Fruit fly (Drosophila melanogaster) whole organism, embryonic: ENCODE results near the gene beta4GalNAcTB.

Experiments used
- Bgb ChIP-seq: fragments of 200-800 bp; sonication (Bioruptor generic); IDR thresholded peaks from 2 replicates; pipeline ENCODE4 v1.3.6; 2022; ENCODE audit warnings: missing biosample characterization, missing genetic modification characterization; ENCODE audit not compliant: partially characterized antibody
- CG10267 ChIP-seq: fragments of 200-800 bp; sonication (Bioruptor generic); optimal IDR thresholded peaks from 2 replicates; lab custom pipeline; 2018; ENCODE audit warnings: missing biosample characterization, mild to moderate bottlenecking, missing genetic modification characterization, moderate library complexity
- CG11247 ChIP-seq: fragments of 200-800 bp; sonication (Bioruptor generic); IDR thresholded peaks from 2 replicates; pipeline ENCODE4 v1.3.6; 2022; ENCODE audit warnings: missing biosample characterization, missing genetic modification characterization
- CG11456 ChIP-seq: fragments of 200-800 bp; sonication (Bioruptor generic); IDR thresholded peaks from 3 replicates; pipeline ENCODE4 v1.3.6; 2022; ENCODE audit warnings: missing biosample characterization, missing genetic modification characterization
- CG11695 ChIP-seq: fragments of 200-800 bp; sonication (Bioruptor generic); IDR thresholded peaks from 3 replicates; pipeline ENCODE4 v1.3.6; 2022; ENCODE audit warnings: missing biosample characterization, missing genetic modification characterization
- CG13287 ChIP-seq: fragments of 200-800 bp; sonication (Bioruptor generic); IDR thresholded peaks from 2 replicates; pipeline ENCODE4 v1.3.6; 2022; ENCODE audit warnings: missing biosample characterization, missing genetic modification characterization; ENCODE audit not compliant: partially characterized antibody
- CG13894 ChIP-seq: fragments of 200-800 bp; sonication (Bioruptor generic); optimal IDR thresholded peaks from 3 replicates; lab custom pipeline; 2018; ENCODE audit warnings: missing biosample characterization, mild to moderate bottlenecking, missing genetic modification characterization, moderate library complexity
- CG14710 ChIP-seq: fragments of 200-800 bp; sonication (Bioruptor generic); optimal IDR thresholded peaks from 3 replicates; lab custom pipeline; 2019; ENCODE audit warnings: missing biosample characterization, mild to moderate bottlenecking, missing genetic modification characterization, moderate library complexity
- CG14860 ChIP-seq: fragments of 200-800 bp; sonication (Bioruptor generic); IDR thresholded peaks from 3 replicates; pipeline ENCODE4 v1.3.6; 2022; ENCODE audit warnings: missing biosample characterization, missing genetic modification characterization; ENCODE audit not compliant: partially characterized antibody
- CG15269 ChIP-seq: fragments of 200-800 bp; sonication (Bioruptor generic); optimal IDR thresholded peaks from 2 replicates; lab custom pipeline; 2018; ENCODE audit warnings: missing biosample characterization, mild to moderate bottlenecking, missing genetic modification characterization, moderate library complexity
- CG17328 ChIP-seq: fragments of 200-800 bp; sonication (Bioruptor generic); IDR thresholded peaks from 2 replicates; pipeline ENCODE4 v1.3.6; 2022; ENCODE audit warnings: missing biosample characterization, missing genetic modification characterization
- CG17385 ChIP-seq: fragments of 200-800 bp; sonication (Bioruptor generic); optimal IDR thresholded peaks from 3 replicates; lab custom pipeline; 2018; ENCODE audit warnings: missing biosample characterization, mild to moderate bottlenecking, missing genetic modification characterization
- CG18262 ChIP-seq: fragments of 200-800 bp; optimal IDR thresholded peaks from 3 replicates; lab custom pipeline; 2019; ENCODE audit warnings: missing biosample characterization, mild to moderate bottlenecking, missing genetic modification characterization, moderate library complexity
- CG2120 ChIP-seq: fragments of 200-800 bp; sonication (Bioruptor generic); optimal IDR thresholded peaks from 3 replicates; lab custom pipeline; 2016; ENCODE audit warnings: missing biosample characterization, missing genetic modification characterization
- CG30431 ChIP-seq: fragments of 200-800 bp; sonication (Bioruptor generic); optimal IDR thresholded peaks from 2 replicates; lab custom pipeline; 2017; ENCODE audit warnings: missing biosample characterization, missing genetic modification characterization
- CG3163 ChIP-seq: fragments of 200-800 bp; sonication (Bioruptor generic); optimal IDR thresholded peaks from 3 replicates; lab custom pipeline; 2016; ENCODE audit warnings: missing biosample characterization, missing genetic modification characterization
- CG33213 ChIP-seq: fragments of 200-800 bp; sonication (Bioruptor generic); optimal IDR thresholded peaks from 3 replicates; lab custom pipeline; 2016; ENCODE audit warnings: missing biosample characterization, missing genetic modification characterization
- CG7271 ChIP-seq: fragments of 200-800 bp; sonication (Bioruptor generic); optimal IDR thresholded peaks from 2 replicates; lab custom pipeline; 2018; ENCODE audit warnings: missing biosample characterization, mild to moderate bottlenecking, missing genetic modification characterization, moderate library complexity
- Drgx ChIP-seq: fragments of 200-800 bp; sonication (Bioruptor generic); IDR thresholded peaks from 2 replicates; pipeline ENCODE4 v1.3.6; 2022; ENCODE audit warnings: missing biosample characterization, missing genetic modification characterization
- Ets97D ChIP-seq: fragments of 200-800 bp; sonication (Bioruptor generic); optimal IDR thresholded peaks from 3 replicates; lab custom pipeline; 2016; ENCODE audit warnings: missing biosample characterization, missing genetic modification characterization
- Hmr ChIP-seq: fragments of 200-800 bp; sonication (Bioruptor generic); optimal IDR thresholded peaks from 3 replicates; lab custom pipeline; 2017; ENCODE audit warnings: mild to moderate bottlenecking, missing biosample characterization, missing genetic modification reagents, missing genetic modification characterization
- Hr3 ChIP-seq: fragments of 200-800 bp; sonication (Bioruptor generic); optimal IDR thresholded peaks from 3 replicates; lab custom pipeline; 2016; ENCODE audit warnings: missing biosample characterization, missing genetic modification characterization
- Med ChIP-seq: fragments of 200-800 bp; sonication (Bioruptor generic); peaks from one replicate; lab custom pipeline; 2016; ENCODE audit warnings: missing biosample characterization, missing genetic modification characterization, mild to moderate bottlenecking, inconsistent platforms, moderate library complexity
- Meics ChIP-seq: fragments of 200-800 bp; sonication (Bioruptor generic); optimal IDR thresholded peaks from 2 replicates; lab custom pipeline; 2017; ENCODE audit warnings: missing biosample characterization, mild to moderate bottlenecking, missing genetic modification characterization
- Taf1 ChIP-seq: fragments of 200-800 bp; sonication (Bioruptor generic); IDR thresholded peaks from 2 replicates; pipeline ENCODE4 v1.3.6; 2022; ENCODE audit warnings: missing biosample characterization, missing genetic modification characterization
- Xbp1 ChIP-seq: fragments of 200-800 bp; sonication (Bioruptor generic); optimal IDR thresholded peaks from 3 replicates; lab custom pipeline; 2016; ENCODE audit warnings: missing biosample characterization, mild to moderate bottlenecking, missing genetic modification characterization
- Xrp1 ChIP-seq: fragments of 200-800 bp; sonication (Bioruptor generic); IDR thresholded peaks from 2 replicates; pipeline ENCODE4 v1.3.6; 2022; ENCODE audit warnings: missing biosample characterization, missing genetic modification characterization
- ara ChIP-seq: fragments of 200-800 bp; sonication (Bioruptor generic); IDR thresholded peaks from 2 replicates; pipeline ENCODE4 v1.3.6; 2022; ENCODE audit warnings: missing biosample characterization, missing genetic modification characterization
- ci ChIP-seq: fragments of 200-800 bp; sonication (Bioruptor generic); IDR thresholded peaks from 3 replicates; pipeline ENCODE4 v1.3.6; 2022; ENCODE audit warnings: missing biosample characterization, missing genetic modification characterization
- cwo ChIP-seq: fragments of 200-800 bp; sonication (Bioruptor generic); optimal IDR thresholded peaks from 3 replicates; lab custom pipeline; 2017; ENCODE audit warnings: missing biosample characterization, missing genetic modification characterization, mild to moderate bottlenecking, moderate library complexity, missing genetic modification reagents
- dpn ChIP-seq, 2 experiments: fragments of 200-800 bp; sonication (Bioruptor generic); optimal IDR thresholded peaks; 3 replicates each; lab custom pipeline; 2016; ENCODE audit warnings: missing biosample characterization in 2 of 2, missing genetic modification characterization in 2 of 2
- emc ChIP-seq: fragments of 200-800 bp; sonication (Bioruptor generic); optimal IDR thresholded peaks from 2 replicates; lab custom pipeline; 2016; ENCODE audit warnings: missing biosample characterization, missing genetic modification characterization
- grau ChIP-seq: fragments of 200-800 bp; optimal IDR thresholded peaks from 3 replicates; lab custom pipeline; 2019; ENCODE audit warnings: missing biosample characterization, mild to moderate bottlenecking, missing genetic modification characterization, moderate library complexity
- ind ChIP-seq: fragments of 200-800 bp; sonication (Bioruptor generic); optimal IDR thresholded peaks from 3 replicates; lab custom pipeline; 2016; ENCODE audit warnings: missing biosample characterization, missing genetic modification characterization
- inv ChIP-seq: fragments of 200-800 bp; sonication (Bioruptor generic); IDR thresholded peaks from 2 replicates; pipeline ENCODE4 v1.3.6; 2022; ENCODE audit warnings: missing biosample characterization, missing genetic modification characterization; ENCODE audit not compliant: partially characterized antibody
- lov ChIP-seq, 2 experiments: fragments of 200-800 bp in 1 of 2; fragments of >200 bp in 1 of 2; sonication (Bioruptor generic) in 1 of 2; IDR thresholded peaks in 1 of 2; optimal IDR thresholded peaks in 1 of 2; 2 replicates in 1 of 2; 3 replicates in 1 of 2; pipeline versions ENCODE4 v1.3.6 to Lab custom; 2017 to 2022; ENCODE audit warnings: missing biosample characterization in 1 of 2, missing genetic modification characterization in 1 of 2
- nerfin-2 ChIP-seq: fragments of 200-800 bp; sonication (Bioruptor generic); IDR thresholded peaks from 2 replicates; pipeline ENCODE4 v1.3.6; 2022; ENCODE audit warnings: missing biosample characterization, missing genetic modification characterization; ENCODE audit not compliant: partially characterized antibody
- pfk ChIP-seq: fragments of 200-800 bp; sonication (Bioruptor generic); optimal IDR thresholded peaks from 2 replicates; lab custom pipeline; 2018; ENCODE audit warnings: missing biosample characterization, mild to moderate bottlenecking, missing genetic modification characterization, moderate library complexity
- pros ChIP-seq: fragments of 200-800 bp; sonication (Bioruptor generic); optimal IDR thresholded peaks from 3 replicates; lab custom pipeline; 2019; ENCODE audit warnings: missing biosample characterization, mild to moderate bottlenecking, missing genetic modification characterization, moderate library complexity
- run ChIP-seq: fragments of 200-800 bp; sonication (Bioruptor generic); optimal IDR thresholded peaks from 3 replicates; lab custom pipeline; 2018; ENCODE audit warnings: missing biosample characterization, mild to moderate bottlenecking, missing genetic modification characterization
- sima ChIP-seq: fragments of 200-800 bp; sonication (Bioruptor generic); optimal IDR thresholded peaks from 2 replicates; lab custom pipeline; 2016; ENCODE audit warnings: missing biosample characterization, missing genetic modification characterization
- so ChIP-seq: fragments of 200-800 bp; sonication (Bioruptor generic); IDR thresholded peaks from 3 replicates; pipeline ENCODE4 v1.3.6; 2022; ENCODE audit warnings: missing biosample characterization, missing genetic modification characterization
- sob ChIP-seq: fragments of 200-800 bp; sonication (Bioruptor generic); IDR thresholded peaks from 2 replicates; pipeline ENCODE4 v1.3.6; 2022; ENCODE audit warnings: missing biosample characterization, missing genetic modification characterization
- sqz ChIP-seq: fragments of 200-800 bp; sonication (Bioruptor generic); optimal IDR thresholded peaks from 3 replicates; lab custom pipeline; 2018; ENCODE audit warnings: missing biosample characterization, mild to moderate bottlenecking, missing genetic modification characterization
- tna ChIP-seq: fragments of 200-800 bp; sonication (Bioruptor generic); IDR thresholded peaks from 2 replicates; pipeline ENCODE4 v1.3.6; 2022; ENCODE audit warnings: missing biosample characterization, missing genetic modification characterization; ENCODE audit not compliant: partially characterized antibody
- unc-4 ChIP-seq: fragments of 200-800 bp; sonication (Bioruptor generic); IDR thresholded peaks from 2 replicates; pipeline ENCODE4 v1.3.6; 2022; ENCODE audit warnings: missing biosample characterization, missing genetic modification characterization; ENCODE audit not compliant: partially characterized antibody

The beta4GalNAcTB gene

DNA sequence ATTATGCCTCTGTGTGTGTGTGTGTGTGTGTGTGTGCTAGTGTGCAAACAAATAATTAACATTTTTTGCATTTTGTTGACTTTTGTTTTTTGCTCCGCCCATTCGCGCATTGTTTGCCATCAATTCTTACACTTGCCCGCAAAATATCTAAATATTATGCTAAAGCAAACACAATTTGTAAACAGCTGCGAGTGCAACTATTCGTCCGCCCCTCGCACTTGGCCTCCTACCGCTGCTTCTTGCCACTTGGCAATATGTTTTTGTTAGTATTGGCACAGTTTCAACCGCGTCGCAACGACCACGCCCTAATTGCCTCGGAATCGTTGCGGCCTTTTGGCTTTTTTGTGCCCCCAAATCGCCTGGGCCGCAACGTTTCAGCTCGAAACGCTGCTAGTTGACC lies 43.8 kb upstream of the beta4GalNAcTB start (continued):
- TF ChIP-seq ind (GFP tag; lab: Kevin White, UChicago): no peak
- peak; percentile 6 for TF ChIP-seq CG17385 (GFP tag; lab: Kevin White, UChicago)
- TF ChIP-seq ara (GFP tag; lab: Robert Waterston, UW): peak; percentile 17; the same call in 1 of the 2 replicates
- no peak for TF ChIP-seq CG11247 (GFP tag; lab: Robert Waterston, UW)
- TF ChIP-seq nerfin-2 (GFP tag; lab: Robert Waterston, UW): no peak
- TF ChIP-seq tna: no peak
- 0 out of 2 replicates have a peak, but pooled peaks have one; percentile 6 for TF ChIP-seq Drgx (GFP tag; lab: Robert Waterston, UW)
- no peak for TF ChIP-seq Ets97D
- 0 out of 3 replicates have a peak, but pooled peaks have one; percentile 14 for TF ChIP-seq CG11456 (GFP tag; lab: Robert Waterston, UW)
- no peak for TF ChIP-seq Xbp1
- no peak for TF ChIP-seq CG13287 (GFP tag; lab: Robert Waterston, UW)
- no peak for TF ChIP-seq unc-4 (GFP tag; lab: Robert Waterston, UW)
- TF ChIP-seq pfk: no peak
- TF ChIP-seq Hr3: no peak
- TF ChIP-seq Taf1 (GFP tag; lab: Robert Waterston, UW): no peak
- no peak for TF ChIP-seq pros (GFP tag; lab: Kevin White, UChicago)
- no peak for TF ChIP-seq CG3163 (GFP tag; lab: Kevin White, UChicago)
- TF ChIP-seq CG18262 (tag; lab: Kevin White, UChicago): no peak

DNA sequence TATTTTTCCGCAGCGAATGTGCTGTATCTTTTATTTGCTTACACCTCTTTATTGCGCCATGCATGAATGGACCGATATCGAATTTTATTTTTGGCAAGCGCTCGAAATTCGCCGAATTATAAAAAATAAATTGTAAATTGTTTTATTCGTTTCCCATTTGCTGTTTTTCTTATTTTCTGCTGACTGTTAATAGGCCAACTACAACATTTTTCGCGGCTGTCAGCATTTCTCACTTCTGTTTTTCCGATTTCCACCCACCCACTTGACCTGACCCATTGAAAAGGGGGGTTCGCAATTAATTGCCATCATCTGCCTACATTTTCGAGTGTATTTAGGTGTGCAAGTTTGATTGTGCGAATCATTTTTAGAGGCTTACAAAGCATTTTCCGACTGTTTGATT lies 42.8 kb upstream of the beta4GalNAcTB start:
- TF ChIP-seq CG2120 (GFP tag; lab: Kevin White, UChicago): no peak
- TF ChIP-seq CG30431 (GFP tag; lab: Kevin White, UChicago): no peak
- no peak for TF ChIP-seq CG33213
- TF ChIP-seq inv (GFP tag; lab: Robert Waterston, UW): no peak
- no peak for TF ChIP-seq Bgb (GFP tag; lab: Robert Waterston, UW)
- no peak for TF ChIP-seq sqz
- TF ChIP-seq Med (GFP tag; lab: Kevin White, UChicago): no peak
- no peak for TF ChIP-seq so (GFP tag; lab: Robert Waterston, UW)
- TF ChIP-seq ci (GFP tag; lab: Robert Waterston, UW): no peak
- no peak for TF ChIP-seq CG14860 (GFP tag; lab: Robert Waterston, UW)

DNA sequence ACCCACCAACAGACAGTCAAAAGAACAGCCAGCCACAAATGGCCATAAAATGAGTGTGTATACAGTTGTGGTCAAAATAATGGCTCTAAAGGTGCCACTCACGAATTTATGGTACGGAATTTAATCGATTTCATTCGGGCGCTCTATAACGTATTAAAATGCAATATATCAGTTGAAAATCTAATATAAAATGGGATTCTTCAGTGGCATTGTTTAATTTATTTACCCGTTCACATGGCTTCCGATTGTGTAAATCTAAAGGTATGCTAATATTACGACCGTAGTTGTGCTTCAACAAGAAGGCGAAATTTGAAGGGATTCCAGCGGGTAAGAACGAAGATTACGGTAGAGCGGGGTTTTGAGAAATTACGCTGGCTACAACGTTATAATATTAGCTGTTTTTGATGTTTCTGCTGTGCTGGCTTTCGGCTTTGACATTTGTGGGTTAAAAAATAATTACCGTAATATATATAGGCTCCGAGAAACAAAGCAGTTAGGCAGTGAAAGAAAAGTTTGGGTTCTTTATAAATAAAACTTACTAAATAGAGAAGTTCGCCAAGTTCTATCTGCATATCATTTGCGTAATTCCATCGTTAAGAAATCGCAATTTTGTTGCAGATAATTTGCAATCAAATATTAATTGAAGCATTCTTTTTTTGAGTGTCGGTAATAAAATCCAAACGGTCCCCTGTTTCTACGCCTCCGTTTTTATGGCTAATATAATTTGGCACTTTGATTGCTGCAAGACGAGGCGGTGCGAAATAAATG lies 42.0 kb upstream of the beta4GalNAcTB start:
- TF ChIP-seq lov (optimal IDR thresholded peaks at IDR 0.05; lab: Kevin White, UChicago) (no peak), lov (GFP tag; IDR thresholded peaks at IDR 0.05; lab: Robert Waterston, UW) (no peak), emc (no peak), CG7271 (tag; lab: Kevin White, UChicago) (no peak), CG15269 (peak; percentile 23), CG14710 (no peak), Xrp1 (GFP tag; lab: Robert Waterston, UW) (peak; percentile 21; the same call in 1 of the 2 replicates), CG13894 (tag; lab: Kevin White, UChicago) (peak; percentile 38), Meics (GFP tag; lab: Kevin White, UChicago) (peak; percentile 20), Xbp1 (peak; percentile 25), Drgx (GFP tag; lab: Robert Waterston, UW) (peak; percentile 3; the same call in 1 of the 2 replicates), CG10267 (tag; lab: Kevin White, UChicago) (peak; percentile 14), CG17328 (GFP tag; lab: Robert Waterston, UW) (peak; percentile 26; the same call in 1 of the 2 replicates), sima (no peak), sob (GFP tag; lab: Robert Waterston, UW) (0 out of 2 replicates have a peak, but pooled peaks have one; percentile 22), CG11695 (GFP tag; lab: Robert Waterston, UW) (peak; percentile 51; the same call in 1 of the 3 replicates), grau (peak; percentile 12), Hmr (GFP tag; lab: Kevin White, UChicago) (peak; percentile 25), dpn (GFP tag; optimal IDR thresholded peaks at IDR 0.05; lab: Kevin White, UChicago) (peak in 1 of 2 experiments; percentile 1), cwo (peak; percentile 24), run (tag; lab: Kevin White, UChicago) (peak; percentile 28)
